Fruit fly (Drosophila melanogaster): Measurements from ENCODE around the gene Prps.

Prps gene

dm6 chr3L:9742342-9742741 lies 45.8 kb upstream of the Prps start (continued):
- peak in 1 of 3 experiments; percentile 27 for TF ChIP-seq lola (GFP tag; optimal IDR thresholded peaks at IDR 0.05)

DNA sequence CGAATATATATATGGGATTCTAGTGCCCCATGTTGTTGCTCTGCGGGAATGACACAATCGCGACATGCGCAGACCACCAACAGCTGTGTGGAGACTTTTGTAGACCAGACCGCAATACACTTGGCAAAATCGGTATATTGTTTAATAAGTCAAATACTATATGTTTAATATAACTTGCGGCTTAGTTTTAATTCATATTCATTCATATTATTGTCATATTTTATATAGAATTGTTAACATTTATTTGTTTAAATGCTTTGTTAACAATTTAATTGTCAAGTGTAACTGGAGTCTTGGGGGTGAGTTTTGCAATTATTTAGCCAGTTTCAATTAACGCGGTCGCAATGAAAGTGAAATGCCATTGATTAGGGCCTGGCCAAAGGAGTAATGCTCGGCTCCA lies 43.1 kb upstream of the Prps start:
- TF ChIP-seq CG17912 (GFP tag; optimal IDR thresholded peaks at IDR 0.05) (no peak), jumu (GFP tag; optimal IDR thresholded peaks at IDR 0.05) (no peak), CG12155 (GFP tag; optimal IDR thresholded peaks at IDR 0.05) (no peak), dysf (GFP tag; IDR thresholded peaks at IDR 0.05) (no peak), Nf-YB (GFP tag; optimal IDR thresholded peaks at IDR 0.05) (no peak), Bteb2 (GFP tag; optimal IDR thresholded peaks at IDR 0.05) (no peak), sna (GFP tag; IDR thresholded peaks at IDR 0.05; ENCODE audit: partially characterized antibody) (no peak), CG11085 (GFP tag; IDR thresholded peaks at IDR 0.05) (no peak), dm (GFP tag; optimal IDR thresholded peaks at IDR 0.05) (no peak), fd3F (GFP tag; optimal IDR thresholded peaks at IDR 0.05) (no peak), cato (GFP tag; optimal IDR thresholded peaks at IDR 0.05; ENCODE audit: borderline replicate concordance) (no peak), CG6791 (GFP tag; IDR thresholded peaks at IDR 0.05; ENCODE audit: partially characterized antibody) (no peak), ato (GFP tag; IDR thresholded peaks at IDR 0.05; ENCODE audit: partially characterized antibody) (no peak), unpg (GFP tag; optimal IDR thresholded peaks at IDR 0.05) (peak; percentile 33), MTF-1 (GFP tag; optimal IDR thresholded peaks at IDR 0.05; ENCODE audit: borderline replicate concordance) (no peak), ATbp (GFP tag; optimal IDR thresholded peaks at IDR 0.05) (peak; percentile 23), Hmx (GFP tag; optimal IDR thresholded peaks at IDR 0.05) (no peak), amos (GFP tag; IDR thresholded peaks at IDR 0.05; ENCODE audit: partially characterized antibody) (no peak), NC2β (GFP tag; optimal IDR thresholded peaks at IDR 0.05) (no peak), CG11723 (GFP tag; optimal IDR thresholded peaks at IDR 0.05) (no peak), CG17359 (tag; optimal IDR thresholded peaks at IDR 0.05) (peak; percentile 28), CG4424 (GFP tag; optimal IDR thresholded peaks at IDR 0.05) (no peak), az2 (GFP tag; optimal IDR thresholded peaks at IDR 0.05) (no peak), pho (GFP tag; optimal IDR thresholded peaks at IDR 0.05) (no peak), CG14441 (GFP tag; IDR thresholded peaks at IDR 0.05) (no peak), prd (optimal IDR thresholded peaks at IDR 0.05) (no peak), prd (GFP tag; IDR thresholded peaks at IDR 0.05) (no peak), CG11696 (GFP tag; IDR thresholded peaks at IDR 0.05) (no peak), Aef1 (GFP tag; IDR thresholded peaks at IDR 0.05) (no peak), Asciz (GFP tag; optimal IDR thresholded peaks at IDR 0.05) (peak; percentile 16), CG15479 (GFP tag; optimal IDR thresholded peaks at IDR 0.05) (no peak), Sry-β (GFP tag; optimal IDR thresholded peaks at IDR 0.05) (no peak), otp (GFP tag; IDR thresholded peaks at IDR 0.05) (no peak), Rx (GFP tag; IDR thresholded peaks at IDR 0.05) (no peak), her (GFP tag; optimal IDR thresholded peaks at IDR 0.05) (no peak), CG12659 (GFP tag; optimal IDR thresholded peaks at IDR 0.05) (no peak), btn (GFP tag; optimal IDR thresholded peaks at IDR 0.05) (no peak), Drgx (GFP tag; IDR thresholded peaks at IDR 0.05) (peak; percentile 70), Dip3 (GFP tag; optimal IDR thresholded peaks at IDR 0.05) (no peak), ro (GFP tag; IDR thresholded peaks at IDR 0.05) (no peak), Blimp-1 (GFP tag; optimal IDR thresholded peaks at IDR 0.05) (peak; percentile 20), aop (GFP tag; IDR thresholded peaks at IDR 0.05) (no peak), CG3281 (GFP tag; optimal IDR thresholded peaks at IDR 0.05) (peak; percentile 6), dimm (GFP tag; IDR thresholded peaks at IDR 0.05) (no peak), CG6272 (GFP tag; IDR thresholded peaks at IDR 0.05) (no peak), CG4404 (GFP tag; IDR thresholded peaks at IDR 0.05) (no peak), run (tag; optimal IDR thresholded peaks at IDR 0.05) (no peak), CG1832 (GFP tag; optimal IDR thresholded peaks at IDR 0.05) (no peak), CG18764 (GFP tag; optimal IDR thresholded peaks at IDR 0.05) (no peak)

Measured in whole organism, embryonic.